Worm (Caenorhabditis elegans) whole organism, late embryonic: ENCODE measurements around the gene C25F6.6.
A peak's percentile ranks its signal among the peaks of the same experiment; 100 is the strongest.

Experiments used
- C08G9.2 ChIP-seq: sonication (generic microtip); optimal IDR thresholded peaks from 2 replicates; lab custom pipeline; 2016; ENCODE audit warnings: mild to moderate bottlenecking, missing genetic modification characterization, moderate library complexity, missing compliant biosample characterization
- C38D4.7 ChIP-seq: fragments of 200-800 bp; sonication (Bioruptor generic); optimal IDR thresholded peaks from 2 replicates; lab custom pipeline; 2018; ENCODE audit warnings: mild to moderate bottlenecking, missing genetic modification characterization, moderate library complexity, missing compliant biosample characterization
- F13H6.1 ChIP-seq: sonication (generic microtip); optimal IDR thresholded peaks from 2 replicates; lab custom pipeline; 2016; ENCODE audit warnings: missing genetic modification characterization, missing compliant biosample characterization
- K09A11.1 ChIP-seq: sonication (generic microtip); optimal IDR thresholded peaks from 2 replicates; lab custom pipeline; 2017; ENCODE audit warnings: antibody characterized with exemption, mild to moderate bottlenecking, missing genetic modification characterization, missing compliant biosample characterization; ENCODE audit not compliant: insufficient read depth
- Y22D7AL.16 ChIP-seq: sonication (generic microtip); optimal IDR thresholded peaks from 2 replicates; lab custom pipeline; 2016; ENCODE audit warnings: missing genetic modification characterization, missing compliant biosample characterization
- ahr-1 ChIP-seq: sonication (generic microtip); optimal IDR thresholded peaks from 2 replicates; lab custom pipeline; 2016; ENCODE audit warnings: missing genetic modification characterization, missing compliant biosample characterization
- ama-1 ChIP-seq: fragments of 150-350 bp; optimal IDR thresholded peaks from 2 replicates; lab custom pipeline; 2014
- ceh-14 ChIP-seq: sonication (generic microtip); optimal IDR thresholded peaks from 2 replicates; lab custom pipeline; 2016; ENCODE audit warnings: missing genotype, missing genetic modification characterization, missing compliant biosample characterization
- ceh-18 ChIP-seq: sonication (generic microtip); optimal IDR thresholded peaks from 2 replicates; lab custom pipeline; 2016; ENCODE audit warnings: missing genetic modification characterization, missing compliant biosample characterization
- ceh-2 ChIP-seq: sonication (generic microtip); optimal IDR thresholded peaks from 2 replicates; lab custom pipeline; 2016; ENCODE audit warnings: missing genotype, missing genetic modification characterization, missing compliant biosample characterization
- ceh-22 ChIP-seq: sonication (generic microtip); optimal IDR thresholded peaks from 2 replicates; lab custom pipeline; 2017; ENCODE audit warnings: missing biosample characterization, missing genetic modification characterization
- ceh-30 ChIP-seq: fragments of 150-350 bp; optimal IDR thresholded peaks from 2 replicates; lab custom pipeline; 2014; ENCODE audit warnings: missing biosample characterization, missing genetic modification characterization
- ceh-31 ChIP-seq: sonication (generic microtip); optimal IDR thresholded peaks from 2 replicates; lab custom pipeline; 2016; ENCODE audit warnings: missing genetic modification characterization, missing compliant biosample characterization
- ceh-34 ChIP-seq: sonication (generic microtip); optimal IDR thresholded peaks from 2 replicates; lab custom pipeline; 2016; ENCODE audit warnings: mild to moderate bottlenecking, missing genetic modification characterization, missing compliant biosample characterization
- che-1 ChIP-seq: sonication (generic microtip); optimal IDR thresholded peaks from 2 replicates; lab custom pipeline; 2016; ENCODE audit warnings: mild to moderate bottlenecking, missing genetic modification characterization, missing compliant biosample characterization
- elt-2 ChIP-seq: sonication (generic microtip); optimal IDR thresholded peaks from 2 replicates; lab custom pipeline; 2016; ENCODE audit warnings: missing genetic modification reagents, missing genetic modification characterization, missing compliant biosample characterization
- fax-1 ChIP-seq: sonication (generic microtip); optimal IDR thresholded peaks from 2 replicates; lab custom pipeline; 2016; ENCODE audit warnings: missing genotype, missing genetic modification characterization, missing compliant biosample characterization
- gmeb-2 ChIP-seq: sonication (generic microtip); optimal IDR thresholded peaks from 2 replicates; lab custom pipeline; 2016; ENCODE audit warnings: missing genetic modification characterization, inconsistent platforms, missing compliant biosample characterization
- hlh-15 ChIP-seq: sonication (generic microtip); optimal IDR thresholded peaks from 2 replicates; lab custom pipeline; 2016; ENCODE audit warnings: missing genetic modification characterization, missing compliant biosample characterization
- lim-6 ChIP-seq: sonication (generic microtip); optimal IDR thresholded peaks from 2 replicates; lab custom pipeline; 2016; ENCODE audit warnings: missing genetic modification characterization, missing compliant biosample characterization
- lin-11 ChIP-seq: fragments of 200-800 bp; sonication (Bioruptor generic); optimal IDR thresholded peaks from 2 replicates; lab custom pipeline; 2018; ENCODE audit warnings: mild to moderate bottlenecking, missing genetic modification characterization, missing compliant biosample characterization
- madf-2 ChIP-seq: sonication (generic microtip); optimal IDR thresholded peaks from 2 replicates; lab custom pipeline; 2017; ENCODE audit warnings: missing genetic modification characterization, missing compliant biosample characterization
- nfya-1 ChIP-seq: sonication (generic microtip); optimal IDR thresholded peaks from 2 replicates; lab custom pipeline; 2017; ENCODE audit warnings: missing genetic modification characterization, mild to moderate bottlenecking, missing compliant biosample characterization, antibody characterized with exemption, moderate library complexity
- nhr-232 ChIP-seq: sonication (generic microtip); optimal IDR thresholded peaks from 2 replicates; lab custom pipeline; 2016; ENCODE audit warnings: missing genetic modification characterization, missing compliant biosample characterization
- odd-2 ChIP-seq: sonication (generic microtip); optimal IDR thresholded peaks from 2 replicates; lab custom pipeline; 2017; ENCODE audit warnings: antibody characterized with exemption, mild to moderate bottlenecking, missing genetic modification characterization, missing compliant biosample characterization
- pat-9 ChIP-seq: fragments of 200-800 bp; sonication (Bioruptor generic); optimal IDR thresholded peaks from 2 replicates; lab custom pipeline; 2018; ENCODE audit warnings: mild to moderate bottlenecking, missing genetic modification characterization, moderate library complexity, missing compliant biosample characterization
- sdc-2 ChIP-seq: sonication (generic microtip); optimal IDR thresholded peaks from 2 replicates; lab custom pipeline; 2016; ENCODE audit warnings: missing genotype, missing genetic modification characterization, missing compliant biosample characterization
- sox-4 ChIP-seq: sonication (generic microtip); optimal IDR thresholded peaks from 2 replicates; lab custom pipeline; 2017; ENCODE audit warnings: mild to moderate bottlenecking, missing genetic modification characterization, inconsistent platforms, missing compliant biosample characterization
- unc-3 ChIP-seq, 2 experiments: fragments of 200-800 bp in 1 of 2; sonication (Bioruptor generic) in 1 of 2; sonication (generic microtip) in 1 of 2; conservative IDR thresholded peaks in 1 of 2; optimal IDR thresholded peaks in 1 of 2; 2 replicates each; pipeline versions ENCODE4 v1.3.6 to Lab custom; 2016 to 2022; ENCODE audit warnings: missing compliant biosample characterization in 2 of 2, missing genetic modification characterization in 2 of 2, missing genetic modification reagents in 1 of 2
- unc-55 ChIP-seq: sonication (generic microtip); optimal IDR thresholded peaks from 2 replicates; lab custom pipeline; 2017; ENCODE audit warnings: missing biosample characterization, missing genetic modification reagents, missing genetic modification characterization
- unc-86 ChIP-seq: sonication (generic microtip); optimal IDR thresholded peaks from 2 replicates; lab custom pipeline; 2016; ENCODE audit warnings: missing genetic modification characterization, missing compliant biosample characterization
- zip-5 ChIP-seq: sonication (generic microtip); optimal IDR thresholded peaks from 2 replicates; lab custom pipeline; 2016; ENCODE audit warnings: missing genetic modification characterization, missing compliant biosample characterization
- ztf-16 ChIP-seq: sonication (generic microtip); optimal IDR thresholded peaks from 2 replicates; lab custom pipeline; 2017; ENCODE audit warnings: missing genetic modification characterization, missing compliant biosample characterization

Gene C25F6.6

DNA sequence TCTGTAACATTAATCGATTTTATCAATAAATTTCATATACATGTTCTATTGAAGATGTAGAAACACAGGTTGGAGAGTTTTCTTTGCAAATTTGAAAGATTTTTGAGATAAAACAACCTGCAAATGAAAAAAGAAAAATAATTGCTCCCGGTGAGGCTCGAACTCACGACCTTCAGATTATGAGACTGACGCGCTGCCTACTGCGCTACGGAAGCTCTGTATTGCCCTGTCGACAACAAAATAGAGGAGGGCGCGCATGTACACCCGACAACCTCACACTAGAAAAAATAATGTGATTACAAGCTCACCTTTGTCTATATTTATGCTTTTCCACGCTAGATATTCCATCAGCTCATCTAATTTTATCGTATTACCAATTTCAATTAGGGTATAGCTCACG, 43.4 kb downstream of the C25F6.6 start:
- TF ChIP-seq elt-2 (tag; lab: Kevin White, UChicago) (peak; percentile 59), zip-5 (tag; lab: Kevin White, UChicago) (peak; percentile 31), nhr-232 (tag; lab: Kevin White, UChicago) (peak; percentile 8), F13H6.1 (tag; lab: Kevin White, UChicago) (peak; percentile 16), sdc-2 (tag; lab: Kevin White, UChicago) (peak; percentile 65), unc-3 (GFP tag; conservative IDR thresholded peaks at IDR 0.05; lab: Robert Waterston, UW) (peak; percentile 69), unc-3 (tag; optimal IDR thresholded peaks at IDR 0.05; lab: Kevin White, UChicago) (no peak), ceh-18 (tag; lab: Kevin White, UChicago) (peak; percentile 3), ceh-14 (tag; lab: Kevin White, UChicago) (peak; percentile 18), Y22D7AL.16 (tag; lab: Kevin White, UChicago) (peak; percentile 4), unc-86 (peak; percentile 4), lim-6 (no peak), unc-55 (GFP tag; lab: Kevin White, UChicago) (no peak), ceh-34 (tag; lab: Kevin White, UChicago) (peak; percentile 17), K09A11.1 (tag; lab: Kevin White, UChicago) (no peak), fax-1 (tag; lab: Kevin White, UChicago) (peak; percentile 42), che-1 (tag; lab: Kevin White, UChicago) (peak; percentile 35), pat-9 (tag; lab: Kevin White, UChicago) (peak; percentile 37), C08G9.2 (tag; lab: Kevin White, UChicago) (no peak), C38D4.7 (GFP tag; lab: Kevin White, UChicago) (peak; percentile 37), gmeb-2 (tag; lab: Kevin White, UChicago) (peak; percentile 32), nfya-1 (peak; percentile 11), madf-2 (peak; percentile 31), ceh-30 (no peak), sox-4 (tag; lab: Kevin White, UChicago) (peak; percentile 27)

DNA sequence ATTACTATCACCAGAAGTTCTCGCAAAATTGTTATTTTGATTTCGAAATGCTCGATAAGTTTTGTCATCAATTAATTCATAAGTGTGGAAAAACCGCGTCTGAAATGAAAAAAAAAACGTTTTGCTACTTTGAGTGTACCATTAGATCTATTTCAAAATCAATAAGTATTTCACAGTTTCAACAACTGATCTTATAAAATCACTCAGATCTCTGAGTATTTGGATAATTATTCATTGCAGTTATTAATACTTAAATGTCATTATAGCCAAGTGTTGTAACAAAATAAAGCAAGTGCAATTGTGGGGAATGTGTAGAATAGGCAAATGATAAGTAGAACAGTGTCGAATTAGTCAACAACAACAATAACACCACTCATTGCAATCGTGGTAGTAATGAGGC, 44.3 kb downstream of the C25F6.6 start, which contains the start of gene C03F11.4:
TSS of gene C03F11.4 (minus strand) at position 101 of the 400 bp plus-strand sequence.
- no peak for TF ChIP-seq ceh-18 (tag; lab: Kevin White, UChicago)
- no peak for TF ChIP-seq ceh-31 (tag; lab: Kevin White, UChicago)
- TF ChIP-seq hlh-15 (tag; lab: Kevin White, UChicago) = no peak
- TF ChIP-seq nfya-1 = no peak
- TF ChIP-seq ceh-22 (tag; lab: Kevin White, UChicago) = no peak
- TF ChIP-seq ama-1 (lab: Kevin White, UChicago) = no peak
- TF ChIP-seq ztf-16 (tag; lab: Kevin White, UChicago) = no peak
- no peak for TF ChIP-seq fax-1 (tag; lab: Kevin White, UChicago)
- no peak for TF ChIP-seq ceh-2 (tag; lab: Kevin White, UChicago)
- no peak for TF ChIP-seq odd-2 (tag; lab: Kevin White, UChicago)
- TF ChIP-seq ahr-1 = no peak
- no peak for TF ChIP-seq lin-11 (tag; lab: Kevin White, UChicago)

DNA sequence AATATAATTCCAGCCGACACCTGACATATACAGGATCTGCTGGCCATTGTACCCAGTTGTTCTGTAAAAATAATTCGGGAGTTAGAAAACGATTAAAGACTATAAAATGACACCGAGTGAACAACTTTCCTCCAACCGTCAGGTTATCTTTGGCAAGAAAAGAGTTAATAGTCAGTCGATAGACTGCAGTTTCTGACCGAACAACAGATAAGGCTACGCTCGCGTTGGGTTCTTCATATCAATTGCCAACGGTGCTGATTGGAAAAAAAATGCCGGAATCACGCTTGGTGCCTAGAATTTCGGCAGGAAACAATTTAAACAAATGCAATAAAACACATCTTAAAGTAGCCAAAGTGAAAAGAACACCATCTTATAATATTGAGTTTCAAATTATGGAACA, 50.1 kb downstream of the C25F6.6 start, which contains the start of gene scav-1:
TSS of gene scav-1 (minus strand) at position 61 of the 400 bp plus-strand sequence.
- no peak for TF ChIP-seq K09A11.1 (tag; lab: Kevin White, UChicago)
- TF ChIP-seq elt-2 (tag; lab: Kevin White, UChicago) = peak; percentile 61
